Fruit fly (Drosophila melanogaster) whole organism, embryonic: ENCODE results near the gene CG9522.

Source experiments
- Atf6 ChIP-seq: fragments of 200-800 bp; sonication (Bioruptor generic); IDR thresholded peaks from 2 replicates; pipeline ENCODE4 v1.3.6; 2022; ENCODE audit warnings: missing biosample characterization, missing genetic modification characterization
- BEAF-32 ChIP-seq: fragments of 200-800 bp; sonication (Bioruptor generic); optimal IDR thresholded peaks from 3 replicates; lab custom pipeline; 2017; ENCODE audit warnings: missing biosample characterization, missing genetic modification characterization, mild to moderate bottlenecking, moderate library complexity, missing genetic modification reagents
- Blimp-1 ChIP-seq: fragments of 200-800 bp; sonication (Bioruptor generic); optimal IDR thresholded peaks from 3 replicates; lab custom pipeline; 2018; ENCODE audit warnings: missing biosample characterization, missing genetic modification characterization, mild to moderate bottlenecking, moderate library complexity, missing genetic modification reagents
- BtbVII ChIP-seq: fragments of 200-800 bp; sonication (Bioruptor generic); optimal IDR thresholded peaks from 3 replicates; lab custom pipeline; 2017; ENCODE audit warnings: missing biosample characterization, mild to moderate bottlenecking, missing genetic modification characterization
- CG10147 ChIP-seq: fragments of 200-800 bp; sonication (Bioruptor generic); optimal IDR thresholded peaks from 2 replicates; lab custom pipeline; 2019; ENCODE audit warnings: missing biosample characterization, mild to moderate bottlenecking, missing genetic modification characterization, moderate library complexity
- CG10366 ChIP-seq: fragments of 200-800 bp; sonication (Bioruptor generic); IDR thresholded peaks from 2 replicates; pipeline ENCODE4 v1.3.6; 2022; ENCODE audit warnings: missing biosample characterization, missing genetic modification characterization
- CG11085 ChIP-seq: fragments of 200-800 bp; sonication (Bioruptor generic); IDR thresholded peaks from 2 replicates; pipeline ENCODE4 v1.3.6; 2022; ENCODE audit warnings: missing biosample characterization, missing genetic modification characterization
- CG11560 ChIP-seq: fragments of 200-800 bp; sonication (Bioruptor generic); IDR thresholded peaks from 3 replicates; pipeline ENCODE4 v1.3.6; 2022; ENCODE audit warnings: missing biosample characterization, missing genetic modification characterization
- CG12659 ChIP-seq: fragments of 200-800 bp; sonication (Bioruptor generic); optimal IDR thresholded peaks from 3 replicates; lab custom pipeline; 2017; ENCODE audit warnings: mild to moderate bottlenecking, missing biosample characterization, missing genetic modification reagents, missing genetic modification characterization
- CG12744 ChIP-seq: fragments of 200-800 bp; sonication (Bioruptor generic); optimal IDR thresholded peaks from 2 replicates; lab custom pipeline; 2016; ENCODE audit warnings: missing biosample characterization, missing genetic modification characterization
- CG13424 ChIP-seq: fragments of 200-800 bp; sonication (Bioruptor generic); optimal IDR thresholded peaks from 2 replicates; lab custom pipeline; 2019; ENCODE audit warnings: missing biosample characterization, mild to moderate bottlenecking, missing genetic modification characterization, moderate library complexity
- CG15011 ChIP-seq: fragments of 200-800 bp; sonication (Bioruptor generic); optimal IDR thresholded peaks from 3 replicates; lab custom pipeline; 2018; ENCODE audit warnings: missing biosample characterization, mild to moderate bottlenecking, missing genetic modification characterization
- CG17328 ChIP-seq: fragments of 200-800 bp; sonication (Bioruptor generic); IDR thresholded peaks from 2 replicates; pipeline ENCODE4 v1.3.6; 2022; ENCODE audit warnings: missing biosample characterization, missing genetic modification characterization
- CG17359 ChIP-seq: fragments of 200-800 bp; sonication (Bioruptor generic); optimal IDR thresholded peaks from 3 replicates; lab custom pipeline; 2018; ENCODE audit warnings: missing biosample characterization, mild to moderate bottlenecking, missing genetic modification characterization, moderate library complexity
- CG17802 ChIP-seq: fragments of 200-800 bp; sonication (Bioruptor generic); optimal IDR thresholded peaks from 2 replicates; lab custom pipeline; 2018; ENCODE audit warnings: missing biosample characterization, mild to moderate bottlenecking, missing genetic modification characterization, moderate library complexity
- CG18599 ChIP-seq: fragments of 200-800 bp; sonication (Bioruptor generic); optimal IDR thresholded peaks from 3 replicates; lab custom pipeline; 2017; ENCODE audit warnings: missing biosample characterization, missing genetic modification characterization, mild to moderate bottlenecking, moderate library complexity, missing genetic modification reagents
- CG18619 ChIP-seq: fragments of 200-800 bp; sonication (Bioruptor generic); optimal IDR thresholded peaks from 3 replicates; lab custom pipeline; 2017; ENCODE audit warnings: missing biosample characterization, mild to moderate bottlenecking, missing genetic modification characterization
- CG2120 ChIP-seq: fragments of 200-800 bp; sonication (Bioruptor generic); optimal IDR thresholded peaks from 3 replicates; lab custom pipeline; 2016; ENCODE audit warnings: missing biosample characterization, missing genetic modification characterization
- CG30020 ChIP-seq: fragments of 200-800 bp; optimal IDR thresholded peaks from 2 replicates; lab custom pipeline; 2019; ENCODE audit warnings: missing biosample characterization, mild to moderate bottlenecking, missing genetic modification characterization, moderate library complexity
- CG4328 ChIP-seq: fragments of 200-800 bp; sonication (Bioruptor generic); optimal IDR thresholded peaks from 3 replicates; lab custom pipeline; 2017; ENCODE audit warnings: missing biosample characterization, missing genetic modification reagents, missing genetic modification characterization
- CG4820 ChIP-seq: fragments of 200-800 bp; sonication (Bioruptor generic); optimal IDR thresholded peaks from 3 replicates; lab custom pipeline; 2016; ENCODE audit warnings: missing biosample characterization, missing genetic modification characterization
- Camta ChIP-seq: fragments of 200-800 bp; sonication (Bioruptor generic); optimal IDR thresholded peaks from 2 replicates; lab custom pipeline; 2016; ENCODE audit warnings: missing biosample characterization, missing genetic modification characterization
- Chrac-16 ChIP-seq: fragments of 200-800 bp; sonication (Bioruptor generic); optimal IDR thresholded peaks from 3 replicates; lab custom pipeline; 2016; ENCODE audit warnings: missing biosample characterization, missing genetic modification characterization
- Dbx ChIP-seq: fragments of 200-800 bp; sonication (Bioruptor generic); IDR thresholded peaks from 3 replicates; pipeline ENCODE4 v1.3.6; 2022; ENCODE audit warnings: missing biosample characterization, missing genetic modification characterization
- Dfd ChIP-seq, 2 experiments: fragments of >200 bp; optimal IDR thresholded peaks; 2 replicates each; lab custom pipeline; 2017; ENCODE audit warnings: missing biosample characterization in 2 of 2, missing genetic modification characterization in 2 of 2
- ERR ChIP-seq: fragments of 200-800 bp; sonication (Bioruptor generic); optimal IDR thresholded peaks from 2 replicates; lab custom pipeline; 2016; ENCODE audit warnings: missing biosample characterization, missing genetic modification characterization
- HmgD ChIP-seq: fragments of 200-800 bp; sonication (Bioruptor generic); optimal IDR thresholded peaks from 3 replicates; lab custom pipeline; 2016; ENCODE audit warnings: missing biosample characterization, missing genetic modification characterization
- Hr78 ChIP-seq, 2 experiments: fragments of 200-800 bp in 1 of 2; fragments of >200 bp in 1 of 2; sonication (Bioruptor generic) in 1 of 2; optimal IDR thresholded peaks; 2 replicates each; lab custom pipeline; 2017 to 2019; ENCODE audit warnings: missing biosample characterization in 2 of 2, missing genetic modification characterization in 2 of 2, mild to moderate bottlenecking in 1 of 2, moderate library complexity in 1 of 2
- Mrtf ChIP-seq: fragments of 200-800 bp; sonication (Bioruptor generic); IDR thresholded peaks from 3 replicates; pipeline ENCODE4 v1.3.6; 2022; ENCODE audit warnings: missing biosample characterization, missing genetic modification characterization
- NC2β ChIP-seq: fragments of 200-800 bp; sonication (Bioruptor generic); optimal IDR thresholded peaks from 2 replicates; lab custom pipeline; 2016; ENCODE audit warnings: missing biosample characterization, missing genetic modification characterization
- Scr ChIP-seq: fragments of 200-800 bp; sonication (Bioruptor generic); IDR thresholded peaks from 2 replicates; pipeline ENCODE4 v1.3.6; 2022; ENCODE audit warnings: missing biosample characterization, missing genetic modification characterization; ENCODE audit not compliant: partially characterized antibody
- Sry-β ChIP-seq: fragments of 200-800 bp; sonication (Bioruptor generic); optimal IDR thresholded peaks from 2 replicates; lab custom pipeline; 2018; ENCODE audit warnings: missing biosample characterization, mild to moderate bottlenecking, missing genetic modification characterization, moderate library complexity
- Trl ChIP-seq, 3 experiments: fragments of >200 bp in 2 of 3; fragments of 200-800 bp in 1 of 3; sonication (Bioruptor generic) in 1 of 3; optimal IDR thresholded peaks; 2 replicates in 1 of 3; 3 replicates in 2 of 3; lab custom pipeline; 2016 to 2017; ENCODE audit warnings: missing biosample characterization in 1 of 3, missing genetic modification characterization in 1 of 3
- caup ChIP-seq: fragments of 200-800 bp; sonication (Bioruptor generic); optimal IDR thresholded peaks from 3 replicates; lab custom pipeline; 2017; ENCODE audit warnings: missing biosample characterization, mild to moderate bottlenecking, missing genetic modification characterization, moderate library complexity; ENCODE audit not compliant: severe bottlenecking
- cg ChIP-seq: fragments of 200-800 bp; sonication (Bioruptor generic); optimal IDR thresholded peaks from 3 replicates; lab custom pipeline; 2019; ENCODE audit warnings: missing biosample characterization, mild to moderate bottlenecking, missing genetic modification characterization, moderate library complexity
- dimm ChIP-seq: fragments of 200-800 bp; sonication (Bioruptor generic); IDR thresholded peaks from 2 replicates; pipeline ENCODE4 v1.3.6; 2022; ENCODE audit warnings: missing biosample characterization, missing genetic modification characterization
- esg ChIP-seq: fragments of 200-800 bp; sonication (Bioruptor generic); conservative IDR thresholded peaks from 2 replicates; pipeline ENCODE4 v1.3.6; 2022; ENCODE audit warnings: missing biosample characterization, missing genetic modification characterization
- eve ChIP-seq, 2 experiments: fragments of >200 bp; optimal IDR thresholded peaks; 2 replicates each; lab custom pipeline; 2017; ENCODE audit warnings: missing biosample characterization in 2 of 2, missing genetic modification characterization in 2 of 2
- fd3F ChIP-seq: fragments of 200-800 bp; sonication (Bioruptor generic); optimal IDR thresholded peaks from 2 replicates; lab custom pipeline; 2018; ENCODE audit warnings: missing biosample characterization, mild to moderate bottlenecking, missing genetic modification characterization, moderate library complexity
- h ChIP-seq: fragments of >200 bp; optimal IDR thresholded peaks from 2 replicates; lab custom pipeline; 2017
- insv ChIP-seq, 2 experiments: fragments of 200-800 bp; sonication (Bioruptor generic); optimal IDR thresholded peaks; 3 replicates each; lab custom pipeline; 2016 to 2018; ENCODE audit warnings: missing biosample characterization in 2 of 2, missing genetic modification characterization in 2 of 2
- lbe ChIP-seq: fragments of 200-800 bp; sonication (Bioruptor generic); optimal IDR thresholded peaks from 2 replicates; lab custom pipeline; 2016; ENCODE audit warnings: missing biosample characterization, mild to moderate bottlenecking, missing genetic modification characterization
- lilli ChIP-seq: fragments of 200-800 bp; sonication (Bioruptor generic); optimal IDR thresholded peaks from 3 replicates; lab custom pipeline; 2016; ENCODE audit warnings: missing biosample characterization, missing genetic modification characterization
- mam ChIP-seq: fragments of 200-800 bp; sonication (Bioruptor generic); optimal IDR thresholded peaks from 3 replicates; lab custom pipeline; 2016; ENCODE audit warnings: missing biosample characterization, missing genetic modification characterization
- oc ChIP-seq: fragments of 200-800 bp; sonication (Bioruptor generic); optimal IDR thresholded peaks from 2 replicates; lab custom pipeline; 2018; ENCODE audit warnings: missing biosample characterization, mild to moderate bottlenecking, missing genetic modification characterization, moderate library complexity
- pho ChIP-seq: fragments of 200-800 bp; sonication (Bioruptor generic); optimal IDR thresholded peaks from 2 replicates; lab custom pipeline; 2016; ENCODE audit warnings: missing biosample characterization, missing genetic modification characterization
- sd ChIP-seq: fragments of 200-800 bp; sonication (Bioruptor generic); optimal IDR thresholded peaks from 3 replicates; lab custom pipeline; 2018; ENCODE audit warnings: missing biosample characterization, mild to moderate bottlenecking, missing genetic modification characterization, moderate library complexity
- slou ChIP-seq: fragments of 200-800 bp; sonication (Bioruptor generic); optimal IDR thresholded peaks from 3 replicates; lab custom pipeline; 2016; ENCODE audit warnings: missing biosample characterization, missing genetic modification characterization
- sug ChIP-seq: fragments of 200-800 bp; optimal IDR thresholded peaks from 2 replicates; lab custom pipeline; 2019; ENCODE audit warnings: missing biosample characterization, mild to moderate bottlenecking, missing genetic modification characterization, moderate library complexity
- z ChIP-seq: fragments of 200-800 bp; sonication (Bioruptor generic); IDR thresholded peaks from 3 replicates; pipeline ENCODE4 v1.3.6; 2022; ENCODE audit warnings: missing biosample characterization, missing genetic modification characterization

CG9522 gene

DNA sequence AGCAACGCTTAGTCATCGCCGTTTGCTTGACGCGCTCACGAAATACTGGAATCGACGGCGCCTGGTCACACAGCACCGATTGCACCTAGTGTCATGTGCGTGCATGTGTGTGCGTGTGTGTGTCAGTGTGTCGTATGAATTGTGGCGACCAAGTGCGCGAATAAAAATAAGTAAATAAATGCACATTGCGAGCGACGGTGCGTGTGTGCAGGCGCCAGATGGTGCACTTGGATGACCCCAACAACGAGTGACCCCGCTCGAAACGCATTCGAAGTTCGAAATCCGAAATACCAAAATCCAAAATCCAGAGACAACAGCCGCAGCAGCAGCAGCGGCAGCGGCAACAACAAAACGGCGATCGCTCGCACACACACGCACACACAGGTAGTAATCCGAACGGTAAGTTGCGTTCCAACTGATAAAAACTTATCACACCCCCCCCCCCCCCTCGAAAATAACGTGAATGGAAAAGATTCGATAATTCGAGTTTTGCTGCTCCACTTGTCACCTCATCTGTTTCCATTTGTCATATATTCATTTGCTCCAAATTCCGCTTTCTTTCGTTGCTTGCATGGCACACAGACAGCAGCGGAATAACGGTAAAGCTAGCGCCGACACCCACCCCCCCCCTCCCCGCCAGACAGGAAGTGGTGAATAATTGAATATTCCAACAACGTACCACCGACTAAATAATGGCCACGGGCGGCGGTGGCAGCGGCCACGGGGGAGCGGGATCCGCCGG lies 15.9 kb downstream of the CG9522 start, which contains the start of gene CG14411 (continued):
- no peak for TF ChIP-seq CG18619 (GFP tag; lab: Kevin White, UChicago)
- TF ChIP-seq Scr (GFP tag; lab: Robert Waterston, UW) = no peak
- TF ChIP-seq CG2120 (GFP tag; lab: Kevin White, UChicago) = no peak
- TF ChIP-seq insv (GFP tag; optimal IDR thresholded peaks at IDR 0.05; lab: Kevin White, UChicago) = peak in 1 of 2 experiments; percentile 11
- no peak for TF ChIP-seq CG17328 (GFP tag; lab: Robert Waterston, UW)
- TF ChIP-seq Blimp-1 = no peak
- TF ChIP-seq caup (GFP tag; lab: Kevin White, UChicago) = no peak
- no peak for TF ChIP-seq sug
- TF ChIP-seq CG15011 = no peak
- TF ChIP-seq eve (GFP tag; optimal IDR thresholded peaks at IDR 0.05; lab: Kevin White, UChicago) = no peak
- no peak for TF ChIP-seq mam (GFP tag; lab: Kevin White, UChicago)
- no peak for TF ChIP-seq CG18599
- TF ChIP-seq lbe (GFP tag; lab: Kevin White, UChicago) = no peak
- TF ChIP-seq oc (tag; lab: Kevin White, UChicago) = no peak
- no peak for TF ChIP-seq Atf6 (GFP tag; lab: Robert Waterston, UW)
- no peak for TF ChIP-seq CG4820 (GFP tag; lab: Kevin White, UChicago)
- no peak for TF ChIP-seq Chrac-16 (GFP tag; lab: Kevin White, UChicago)
- no peak for TF ChIP-seq CG10366 (GFP tag; lab: Robert Waterston, UW)
- TF ChIP-seq CG12744 = no peak
- TF ChIP-seq Dfd (GFP tag; optimal IDR thresholded peaks at IDR 0.05; lab: Kevin White, UChicago) = no peak
- TF ChIP-seq Dbx (GFP tag; lab: Robert Waterston, UW) = no peak
- no peak for TF ChIP-seq CG17802 (tag; lab: Kevin White, UChicago)
- no peak for TF ChIP-seq Mrtf (GFP tag; lab: Robert Waterston, UW)
- no peak for TF ChIP-seq CG12659 (GFP tag; lab: Kevin White, UChicago)
- TF ChIP-seq CG11085 (GFP tag; lab: Robert Waterston, UW) = no peak
- TF ChIP-seq CG13424 (tag; lab: Kevin White, UChicago) = no peak
- TF ChIP-seq pho (GFP tag; lab: Kevin White, UChicago) = no peak
- TF ChIP-seq Sry-β = no peak
- TF ChIP-seq Camta (GFP tag; lab: Kevin White, UChicago) = no peak
- TF ChIP-seq CG11560 (tag; lab: Robert Waterston, UW) = no peak
- no peak for TF ChIP-seq CG17359
- TF ChIP-seq h (lab: Kevin White, UChicago) = no peak
- no peak for TF ChIP-seq NC2β (GFP tag; lab: Kevin White, UChicago)
- no peak for TF ChIP-seq esg
- no peak for TF ChIP-seq dimm (GFP tag; lab: Robert Waterston, UW)
- TF ChIP-seq Trl (optimal IDR thresholded peaks at IDR 0.05; lab: Kevin White, UChicago) = no peak
- TF ChIP-seq Trl (GFP tag; optimal IDR thresholded peaks at IDR 0.05; lab: Kevin White, UChicago) = no peak
- peak; percentile 1 for TF ChIP-seq HmgD (GFP tag; lab: Kevin White, UChicago)
- no peak for TF ChIP-seq BEAF-32 (GFP tag; lab: Kevin White, UChicago)
- TF ChIP-seq ERR (GFP tag; lab: Kevin White, UChicago) = no peak
- no peak for TF ChIP-seq CG4328 (GFP tag; lab: Kevin White, UChicago)
- no peak for TF ChIP-seq CG30020 (tag; lab: Kevin White, UChicago)
- TF ChIP-seq z = no peak
- TF ChIP-seq slou (GFP tag; lab: Kevin White, UChicago) = no peak
- TF ChIP-seq fd3F = no peak
- no peak for TF ChIP-seq BtbVII (GFP tag; lab: Kevin White, UChicago)
- TF ChIP-seq CG10147 (GFP tag; lab: Kevin White, UChicago) = no peak
- no peak for TF ChIP-seq Hr78 (GFP tag; optimal IDR thresholded peaks at IDR 0.05; lab: Kevin White, UChicago)
- peak; percentile 91 for TF ChIP-seq cg
- peak; percentile 36 for TF ChIP-seq sd (tag; lab: Kevin White, UChicago)
- TF ChIP-seq lilli = no peak
